Fruit fly (Drosophila melanogaster): ENCODE results near the gene CG12316.

CG12316 gene

dm6 chr3L:15142004-15142890, 5.5 kb upstream of the CG12316 start, which contains the start of gene Pdi (continued):
- TF ChIP-seq twi (tag; optimal IDR thresholded peaks at IDR 0.05) (no peak), CG10654 (GFP tag; optimal IDR thresholded peaks at IDR 0.05) (no peak), CG5245 (GFP tag; optimal IDR thresholded peaks at IDR 0.05) (peak; percentile 16), CG11695 (GFP tag; IDR thresholded peaks at IDR 0.05) (no peak), CG3847 (GFP tag; IDR thresholded peaks at IDR 0.05) (no peak), hb (GFP tag; IDR thresholded peaks at IDR 0.05; ENCODE audit: partially characterized antibody) (peak; percentile 67), CG31365 (tag; optimal IDR thresholded peaks at IDR 0.05) (peak; percentile 13), Drgx (GFP tag; IDR thresholded peaks at IDR 0.05) (no peak), grau (tag; optimal IDR thresholded peaks at IDR 0.05) (peak; percentile 53), knrl (GFP tag; IDR thresholded peaks at IDR 0.05; ENCODE audit: partially characterized antibody) (peak; percentile 79), Deaf1 (tag; optimal IDR thresholded peaks at IDR 0.05) (peak; percentile 3), Atf6 (GFP tag; IDR thresholded peaks at IDR 0.05) (no peak; the same call in 1 of the 2 replicates), CG12104 (GFP tag; optimal IDR thresholded peaks at IDR 0.05) (no peak), CG11398 (GFP tag; optimal IDR thresholded peaks at IDR 0.05) (peak; percentile 37), CG9215 (GFP tag; IDR thresholded peaks at IDR 0.05) (no peak), CG2202 (tag; optimal IDR thresholded peaks at IDR 0.05) (peak; percentile 12), CG1233 (GFP tag; optimal IDR thresholded peaks at IDR 0.05) (no peak), unpg (GFP tag; optimal IDR thresholded peaks at IDR 0.05) (peak; percentile 30), Ravus (GFP tag; IDR thresholded peaks at IDR 0.05) (no peak), CG6175 (GFP tag; IDR thresholded peaks at IDR 0.05) (no peak), CG16779 (GFP tag; IDR thresholded peaks at IDR 0.05) (no peak), Mes4 (GFP tag; optimal IDR thresholded peaks at IDR 0.05) (no peak), Ets97D (GFP tag; optimal IDR thresholded peaks at IDR 0.05) (peak; percentile 65), bsh (GFP tag; optimal IDR thresholded peaks at IDR 0.05) (peak in 1 of 2 experiments; percentile 26), bigmax (GFP tag; optimal IDR thresholded peaks at IDR 0.05) (no peak), Adf1 (GFP tag; IDR thresholded peaks at IDR 0.05) (0 out of 2 replicates have a peak, but pooled peaks have one; percentile 7), Neu2 (GFP tag; optimal IDR thresholded peaks at IDR 0.05; ENCODE audit: borderline replicate concordance) (no peak), cad (GFP tag; optimal IDR thresholded peaks at IDR 0.05) (no peak), Poxn (GFP tag; IDR thresholded peaks at IDR 0.05) (no peak), E2f1 (GFP tag; IDR thresholded peaks at IDR 0.05) (no peak), C15 (GFP tag; IDR thresholded peaks at IDR 0.05) (no peak), Max (GFP tag; optimal IDR thresholded peaks at IDR 0.05) (no peak), CG31224 (GFP tag; IDR thresholded peaks at IDR 0.05) (no peak), cato (GFP tag; optimal IDR thresholded peaks at IDR 0.05; ENCODE audit: borderline replicate concordance) (no peak), exex (tag; optimal IDR thresholded peaks at IDR 0.05) (peak; percentile 12), otp (GFP tag; IDR thresholded peaks at IDR 0.05) (no peak), CG8089 (GFP tag; optimal IDR thresholded peaks at IDR 0.05) (no peak), unc-4 (GFP tag; IDR thresholded peaks at IDR 0.05; ENCODE audit: partially characterized antibody) (peak; percentile 83), CG17186 (GFP tag; optimal IDR thresholded peaks at IDR 0.05) (peak; percentile 56), gfzf (GFP tag; optimal IDR thresholded peaks at IDR 0.05) (peak; percentile 89), CG30403 (GFP tag; optimal IDR thresholded peaks at IDR 0.05) (peak; percentile 21), Ets65A (GFP tag) (peak; percentile 86), Optix (GFP tag; IDR thresholded peaks at IDR 0.05) (no peak), CG17802 (tag; optimal IDR thresholded peaks at IDR 0.05) (no peak), dpn (GFP tag; optimal IDR thresholded peaks at IDR 0.05) (peak in 1 of 2 experiments; percentile 51), CG7963 (GFP tag; IDR thresholded peaks at IDR 0.05; ENCODE audit: partially characterized antibody) (no peak), Dll (GFP tag; IDR thresholded peaks at IDR 0.05; ENCODE audit: partially characterized antibody) (peak; percentile 73), Lhr (GFP tag; optimal IDR thresholded peaks at IDR 0.05) (peak; percentile 72), chif (GFP tag; optimal IDR thresholded peaks at IDR 0.05) (peak in 1 of 2 experiments; percentile 39)
